Fruit fly (Drosophila melanogaster): ENCODE measurements around the gene Meltrin.

The Meltrin gene

DNA sequence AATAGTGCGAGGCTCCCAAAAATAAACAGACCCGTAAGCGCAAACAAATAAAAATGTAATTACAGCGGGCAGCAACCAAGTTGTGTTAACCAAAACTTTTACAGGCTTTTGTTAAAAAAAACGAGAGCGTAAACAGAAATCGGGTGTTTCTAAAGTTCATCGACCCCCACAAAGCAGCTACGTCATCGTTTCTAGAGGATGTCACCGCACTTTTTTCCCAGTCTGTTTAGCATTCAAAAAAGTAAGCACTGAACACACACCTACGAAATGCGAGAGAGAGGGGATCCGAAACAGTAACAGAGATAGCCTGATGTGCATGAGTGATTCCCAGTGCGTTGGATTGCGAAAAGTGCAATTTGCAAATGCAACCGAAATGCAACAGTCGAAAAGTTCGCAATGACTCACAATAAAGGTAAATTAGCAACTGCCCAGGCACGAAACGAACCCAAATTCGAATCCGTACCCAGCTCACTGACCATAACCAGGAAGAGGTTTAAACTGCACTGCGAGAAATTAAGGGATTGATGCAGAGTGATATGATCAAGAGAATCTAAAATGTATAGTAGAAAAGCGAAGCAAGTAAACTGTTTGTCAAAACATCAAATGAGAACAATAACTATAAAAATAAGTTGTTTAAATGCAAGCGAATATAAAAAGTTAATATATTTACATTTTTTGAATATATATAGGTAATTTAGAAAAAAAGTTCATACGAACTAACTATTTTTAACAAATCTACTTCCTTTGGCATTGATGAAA lies 5.9 kb downstream of the Meltrin start (continued):
- no peak for TF ChIP-seq CG11696 (GFP tag; IDR thresholded peaks at IDR 0.05)
- TF ChIP-seq HLHmδ (GFP tag; optimal IDR thresholded peaks at IDR 0.05) = no peak
- peak; percentile 74 for TF ChIP-seq sens (GFP tag)
- no peak for TF ChIP-seq Hmr (GFP tag; optimal IDR thresholded peaks at IDR 0.05)
- TF ChIP-seq Ssrp (tag; optimal IDR thresholded peaks at IDR 0.05) = peak; percentile 28
- no peak for TF ChIP-seq Gug (GFP tag; IDR thresholded peaks at IDR 0.05)
- TF ChIP-seq oc (tag; optimal IDR thresholded peaks at IDR 0.05) = no peak
- no peak for TF ChIP-seq CG15073 (GFP tag; optimal IDR thresholded peaks at IDR 0.05)
- no peak for TF ChIP-seq YL-1 (GFP tag; optimal IDR thresholded peaks at IDR 0.05)
- TF ChIP-seq CG8388 (GFP tag; optimal IDR thresholded peaks at IDR 0.05) = no peak
- no peak for TF ChIP-seq klu (GFP tag; IDR thresholded peaks at IDR 0.05)
- TF ChIP-seq H2.0 (GFP tag; IDR thresholded peaks at IDR 0.05) = no peak
- TF ChIP-seq Hsf (GFP tag; optimal IDR thresholded peaks at IDR 0.05) = no peak
- peak; percentile 18 for TF ChIP-seq CG1529 (GFP tag; optimal IDR thresholded peaks at IDR 0.05)
- TF ChIP-seq ERR (GFP tag; optimal IDR thresholded peaks at IDR 0.05) = no peak
- peak; percentile 22 for TF ChIP-seq grau (tag; optimal IDR thresholded peaks at IDR 0.05)
- no peak for TF ChIP-seq zf30C (GFP tag; optimal IDR thresholded peaks at IDR 0.05)
- TF ChIP-seq CG16815 (GFP tag; optimal IDR thresholded peaks at IDR 0.05) = no peak
- TF ChIP-seq CG2678 (tag; optimal IDR thresholded peaks at IDR 0.05) = no peak
- TF ChIP-seq fd96Cb (tag; optimal IDR thresholded peaks at IDR 0.05) = no peak
- TF ChIP-seq nmo (GFP tag; optimal IDR thresholded peaks at IDR 0.05) = peak; percentile 36
- TF ChIP-seq CG10147 (GFP tag; optimal IDR thresholded peaks at IDR 0.05) = no peak
- TF ChIP-seq gem (tag; optimal IDR thresholded peaks at IDR 0.05) = peak; percentile 47
- TF ChIP-seq MESR4 (GFP tag; optimal IDR thresholded peaks at IDR 0.05) = no peak
- TF ChIP-seq CG12744 (GFP tag; optimal IDR thresholded peaks at IDR 0.05) = no peak
- peak; percentile 28 for TF ChIP-seq CG18262 (tag; optimal IDR thresholded peaks at IDR 0.05)
- TF ChIP-seq CG31441 (GFP tag; IDR thresholded peaks at IDR 0.05) = 0 out of 2 replicates have a peak, but pooled peaks have one; percentile 19
- no peak for TF ChIP-seq CG18599 (GFP tag; optimal IDR thresholded peaks at IDR 0.05)
- TF ChIP-seq gsb-n (tag; optimal IDR thresholded peaks at IDR 0.05) = peak; percentile 0
- no peak for TF ChIP-seq pho (GFP tag; optimal IDR thresholded peaks at IDR 0.05)
- TF ChIP-seq Optix (GFP tag; IDR thresholded peaks at IDR 0.05) = no peak
- TF ChIP-seq wdn (GFP tag; IDR thresholded peaks at IDR 0.05) = no peak
- peak; percentile 52 for TF ChIP-seq dmrt11E (tag; optimal IDR thresholded peaks at IDR 0.05)
- TF ChIP-seq phol (tag; optimal IDR thresholded peaks at IDR 0.05) = peak; percentile 36
- TF ChIP-seq CG11695 (GFP tag; IDR thresholded peaks at IDR 0.05) = no peak
- TF ChIP-seq abd-A (tag; optimal IDR thresholded peaks at IDR 0.05) = no peak
- TF ChIP-seq CG30431 (GFP tag; optimal IDR thresholded peaks at IDR 0.05) = no peak
- TF ChIP-seq CG11504 (tag; optimal IDR thresholded peaks at IDR 0.05) = no peak
- no peak for TF ChIP-seq CG2202 (tag; optimal IDR thresholded peaks at IDR 0.05)
- TF ChIP-seq dmrt99B (tag; optimal IDR thresholded peaks at IDR 0.05) = peak; percentile 0
- no peak for TF ChIP-seq E2f2 (GFP tag; IDR thresholded peaks at IDR 0.05)
- no peak for TF ChIP-seq ro (GFP tag; IDR thresholded peaks at IDR 0.05)
- no peak for TF ChIP-seq Ets97D (GFP tag; optimal IDR thresholded peaks at IDR 0.05)
- TF ChIP-seq Myb (GFP tag; optimal IDR thresholded peaks at IDR 0.05) = no peak
- no peak for TF ChIP-seq gce (GFP tag; IDR thresholded peaks at IDR 0.05)
- TF ChIP-seq CG33213 (GFP tag; optimal IDR thresholded peaks at IDR 0.05) = no peak
- peak; percentile 28 for TF ChIP-seq Med (GFP tag)
- TF ChIP-seq NFAT (GFP tag; IDR thresholded peaks at IDR 0.05) = no peak
- no peak for TF ChIP-seq Hr51 (GFP tag; optimal IDR thresholded peaks at IDR 0.05)
- no peak for TF ChIP-seq CG11398 (GFP tag; optimal IDR thresholded peaks at IDR 0.05)

Measured in whole organism, embryonic.